Worm (Caenorhabditis elegans): ENCODE results near the gene ugt-20.

Gene ugt-20

ce11 chrIV:6097040-6097928, 13.9 kb upstream of the ugt-20 start (continued):
- TF ChIP-seq akir-1 (GFP tag; optimal IDR thresholded peaks at IDR 0.05) (no peak), Y79H2A.3 (GFP tag; conservative IDR thresholded peaks at IDR 0.05) (no peak), C06A6.2 (GFP tag; conservative IDR thresholded peaks at IDR 0.05) (0 out of 2 replicates have a peak, but pooled peaks have one; percentile 15), Y56A3A.18 (GFP tag; IDR thresholded peaks at IDR 0.05) (0 out of 2 replicates have a peak, but pooled peaks have one; percentile 65), mel-28 (tag; optimal IDR thresholded peaks at IDR 0.05; ENCODE audit: borderline replicate concordance) (no peak), D2030.7 (GFP tag; IDR thresholded peaks at IDR 0.05) (no peak), ztf-25 (GFP tag; IDR thresholded peaks at IDR 0.05) (no peak), K11D2.4 (GFP tag; IDR thresholded peaks at IDR 0.05) (peak; percentile 48; the same call in 1 of the 2 replicates), madf-3 (GFP tag; IDR thresholded peaks at IDR 0.05) (no peak), bed-1 (GFP tag; IDR thresholded peaks at IDR 0.05) (no peak), rec-8 (tag; optimal IDR thresholded peaks at IDR 0.05) (no peak), die-1 (tag; optimal IDR thresholded peaks at IDR 0.05) (peak; percentile 48), snpc-1.3 (tag; optimal IDR thresholded peaks at IDR 0.05; ENCODE audit: insufficient read depth) (no peak), fkh-3 (tag; optimal IDR thresholded peaks at IDR 0.05) (no peak), zfh-2 (GFP tag; conservative IDR thresholded peaks at IDR 0.05) (peak; percentile 97), hmg-20 (GFP tag; IDR thresholded peaks at IDR 0.05) (0 out of 2 replicates have a peak, but pooled peaks have one; percentile 9), F57A8.1 (GFP tag; optimal IDR thresholded peaks at IDR 0.05) (no peak), somi-1 (GFP tag; optimal IDR thresholded peaks at IDR 0.05) (peak; percentile 66), cebp-1 (GFP tag; IDR thresholded peaks at IDR 0.05) (peak; percentile 63; the same call in 1 of the 2 replicates), cebp-1 (tag; optimal IDR thresholded peaks at IDR 0.05) (peak; percentile 73), him-1 (tag; optimal IDR thresholded peaks at IDR 0.05) (no peak), mcd-1 (GFP tag; IDR thresholded peaks at IDR 0.05) (peak; percentile 37), egrh-3 (GFP tag; IDR thresholded peaks at IDR 0.05) (peak; percentile 66), ceh-58 (GFP tag; IDR thresholded peaks at IDR 0.05) (no peak), hmg-1.2 (GFP tag; IDR thresholded peaks at IDR 0.05) (peak; percentile 90), nfyb-1 (GFP tag; IDR thresholded peaks at IDR 0.05) (peak; percentile 65; the same call in 1 of the 2 replicates), ets-4 (GFP tag; optimal IDR thresholded peaks at IDR 0.05) (peak; percentile 91), pha-4 (tag; optimal IDR thresholded peaks at IDR 0.05) (no peak), ztf-28 (GFP tag; IDR thresholded peaks at IDR 0.05) (no peak), ceh-40 (GFP tag; IDR thresholded peaks at IDR 0.05) (no peak), B0035.1 (tag; optimal IDR thresholded peaks at IDR 0.05) (no peak), lin-26 (GFP tag; IDR thresholded peaks at IDR 0.05) (0 out of 2 replicates have a peak, but pooled peaks have one; percentile 39), K12H6.12 (tag; optimal IDR thresholded peaks at IDR 0.05) (peak; percentile 59), nfya-1 (tag; optimal IDR thresholded peaks at IDR 0.05; ENCODE audit: borderline replicate concordance, insufficient read depth) (no peak), pbrm-1 (GFP tag; IDR thresholded peaks at IDR 0.05) (peak; percentile 78), attf-5 (GFP tag; optimal IDR thresholded peaks at IDR 0.05) (peak; percentile 52), lsl-1 (GFP tag; optimal IDR thresholded peaks at IDR 0.05) (no peak), lag-1 (GFP tag; IDR thresholded peaks at IDR 0.05) (peak; percentile 73; the same call in 1 of the 2 replicates), snpc-1.1 (tag; optimal IDR thresholded peaks at IDR 0.05; ENCODE audit: insufficient read depth) (no peak), hlh-12 (tag; optimal IDR thresholded peaks at IDR 0.05) (no peak), nhr-179 (tag; optimal IDR thresholded peaks at IDR 0.05) (no peak), Y53G8AR.9 (GFP tag; conservative IDR thresholded peaks at IDR 0.05) (no peak), nhr-27 (tag; optimal IDR thresholded peaks at IDR 0.05) (no peak), snpc-4 (GFP tag; optimal IDR thresholded peaks at IDR 0.05) (peak; percentile 2), snpc-4 (tag; optimal IDR thresholded peaks at IDR 0.05) (peak in 3 of 4 experiments; percentile 52 to 86 (median 72))
